Fruit fly (Drosophila melanogaster) S2 (cell line): ENCODE data around the gene CG16903.

Source experiments
- CG8478 ChIP-seq: fragments of >200 bp; optimal IDR thresholded peaks from 2 replicates; lab custom pipeline; 2018
- CTCF ChIP-seq, 2 experiments: fragments of >200 bp; optimal IDR thresholded peaks; 2 replicates each; lab custom pipeline; 2018

Gene CG16903

dm6 chrX:2080367-2080927 is at the start of gene CG16903, which contains the start of gene Unc-76:
TSS of gene CG16903 (minus strand) at chrX:2080405.
TSS of gene Unc-76 (plus strand) at chrX:2080610.
- peak; percentile 57 to 65 for TF ChIP-seq CTCF (optimal IDR thresholded peaks at IDR 0.05; lab: Kevin White, UChicago)
- no peak for TF ChIP-seq CG8478 (lab: Kevin White, UChicago)

dm6 chrX:2125527-2126088 is 45.4 kb upstream of the CG16903 start:
- TF ChIP-seq CG8478 (lab: Kevin White, UChicago) = no peak
- TF ChIP-seq CTCF (optimal IDR thresholded peaks at IDR 0.05; lab: Kevin White, UChicago) = peak in 1 of 2 experiments; percentile 48

- TF ChIP-seq CTCF (optimal IDR thresholded peaks at IDR 0.05; lab: Kevin White, UChicago) (no peak), CG8478 (lab: Kevin White, UChicago) (no peak)
Measured at dm6 chrX:2123965-2124688, 43.9 kb upstream of the CG16903 start.

dm6 chrX:2123013-2123964 is 43.1 kb upstream of the CG16903 start, which contains the start of gene ph-d:
TSS of gene ph-d (minus strand) at chrX:2123286.
- TF ChIP-seq CG8478 (lab: Kevin White, UChicago) (no peak), CTCF (optimal IDR thresholded peaks at IDR 0.05; lab: Kevin White, UChicago) (peak in 1 of 2 experiments; percentile 44)

dm6 chrX:2121716-2122601 is 41.8 kb upstream of the CG16903 start:
- no peak for TF ChIP-seq CG8478 (lab: Kevin White, UChicago)
- TF ChIP-seq CTCF (optimal IDR thresholded peaks at IDR 0.05; lab: Kevin White, UChicago) = no peak

- TF ChIP-seq CTCF (optimal IDR thresholded peaks at IDR 0.05; lab: Kevin White, UChicago) (peak; percentile 32 to 45), CG8478 (lab: Kevin White, UChicago) (no peak)
Measured at dm6 chrX:2112660-2113059, 32.5 kb upstream of the CG16903 start.

dm6 chrX:2108639-2109038 is 28.4 kb upstream of the CG16903 start:
- TF ChIP-seq CG8478 (lab: Kevin White, UChicago) (no peak), CTCF (optimal IDR thresholded peaks at IDR 0.05; lab: Kevin White, UChicago) (no peak)

dm6 chrX:2107782-2108409 is 27.7 kb upstream of the CG16903 start:
- TF ChIP-seq CTCF (optimal IDR thresholded peaks at IDR 0.05; lab: Kevin White, UChicago) (no peak), CG8478 (lab: Kevin White, UChicago) (no peak)

dm6 chrX:2106367-2106766 is 26.2 kb upstream of the CG16903 start:
- TF ChIP-seq CTCF (optimal IDR thresholded peaks at IDR 0.05; lab: Kevin White, UChicago) = no peak
- no peak for TF ChIP-seq CG8478 (lab: Kevin White, UChicago)

- no peak for TF ChIP-seq CG8478 (lab: Kevin White, UChicago)
- no peak for TF ChIP-seq CTCF (optimal IDR thresholded peaks at IDR 0.05; lab: Kevin White, UChicago)
Measured at dm6 chrX:2104365-2104764, 24.2 kb upstream of the CG16903 start.

dm6 chrX:2103859-2104258 is 23.7 kb upstream of the CG16903 start:
- TF ChIP-seq CTCF (optimal IDR thresholded peaks at IDR 0.05; lab: Kevin White, UChicago) (no peak), CG8478 (lab: Kevin White, UChicago) (no peak)

dm6 chrX:2098267-2098666 is 18.1 kb upstream of the CG16903 start:
- TF ChIP-seq CTCF (optimal IDR thresholded peaks at IDR 0.05; lab: Kevin White, UChicago) = no peak
- TF ChIP-seq CG8478 (lab: Kevin White, UChicago) = no peak

dm6 chrX:2096341-2096740 is 16.1 kb upstream of the CG16903 start:
- TF ChIP-seq CG8478 (lab: Kevin White, UChicago) (no peak), CTCF (optimal IDR thresholded peaks at IDR 0.05; lab: Kevin White, UChicago) (no peak)
